Worm (Caenorhabditis elegans) whole organism, mixed stage, embryonic: ENCODE results near the gene cyp-33C8.

Experiments used
- M03D4.4 ChIP-seq: sonication (generic microtip); optimal IDR thresholded peaks from 2 replicates; lab custom pipeline; 2017; ENCODE audit warnings: mild to moderate bottlenecking, missing genetic modification characterization, missing compliant biosample characterization
- ces-1 ChIP-seq: fragments of 150-350 bp; optimal IDR thresholded peaks from 2 replicates; lab custom pipeline; 2014; ENCODE audit warnings: missing biosample characterization, missing genetic modification reagents, missing genetic modification characterization
- elt-1 ChIP-seq: sonication (generic microtip); optimal IDR thresholded peaks from 2 replicates; lab custom pipeline; 2017; ENCODE audit warnings: missing genetic modification characterization, mild to moderate bottlenecking, missing compliant biosample characterization, antibody characterized with exemption, moderate library complexity, borderline replicate concordance; ENCODE audit not compliant: insufficient read depth
- elt-3 ChIP-seq: fragments of 150-350 bp; optimal IDR thresholded peaks from 2 replicates; lab custom pipeline; 2014; ENCODE audit warnings: missing biosample characterization, missing genetic modification characterization
- flh-1 ChIP-seq: fragments of 200-800 bp; sonication (Bioruptor generic); optimal IDR thresholded peaks from 2 replicates; lab custom pipeline; 2018; ENCODE audit warnings: mild to moderate bottlenecking, missing genetic modification characterization, moderate library complexity, missing compliant biosample characterization
- hlh-1 ChIP-seq: fragments of 150-350 bp; optimal IDR thresholded peaks from 2 replicates; lab custom pipeline; 2014; ENCODE audit warnings: missing biosample characterization, missing genetic modification reagents, missing genetic modification characterization
- lin-32 ChIP-seq: fragments of 200-800 bp; sonication (Bioruptor generic); optimal IDR thresholded peaks from 2 replicates; lab custom pipeline; 2018; ENCODE audit warnings: mild to moderate bottlenecking, missing genetic modification characterization, missing compliant biosample characterization
- mep-1 ChIP-seq: fragments of 150-350 bp; optimal IDR thresholded peaks from 2 replicates; lab custom pipeline; 2017; ENCODE audit warnings: missing biosample characterization, missing genetic modification reagents, missing genetic modification characterization, inconsistent platforms
- nhr-2 ChIP-seq: fragments of 150-350 bp; optimal IDR thresholded peaks from 2 replicates; lab custom pipeline; 2014; ENCODE audit warnings: missing biosample characterization, missing genetic modification characterization
- nhr-237 ChIP-seq: fragments of 150-350 bp; optimal IDR thresholded peaks from 2 replicates; lab custom pipeline; 2014; ENCODE audit warnings: missing biosample characterization, missing genetic modification characterization
- nhr-28 ChIP-seq: fragments of 150-350 bp; optimal IDR thresholded peaks from 2 replicates; lab custom pipeline; 2014; ENCODE audit warnings: missing biosample characterization, missing genetic modification characterization
- sptf-1 ChIP-seq: sonication (generic microtip); optimal IDR thresholded peaks from 2 replicates; lab custom pipeline; 2017; ENCODE audit warnings: mild to moderate bottlenecking, missing genetic modification characterization, moderate library complexity, missing compliant biosample characterization
- unc-62 ChIP-seq: fragments of 150-350 bp; optimal IDR thresholded peaks from 2 replicates; lab custom pipeline; 2014; ENCODE audit warnings: missing biosample characterization, missing genetic modification reagents, missing genetic modification characterization
- ztf-11 ChIP-seq: fragments of 150-350 bp; optimal IDR thresholded peaks from 2 replicates; lab custom pipeline; 2014; ENCODE audit warnings: missing biosample characterization, missing genetic modification characterization

DNA sequence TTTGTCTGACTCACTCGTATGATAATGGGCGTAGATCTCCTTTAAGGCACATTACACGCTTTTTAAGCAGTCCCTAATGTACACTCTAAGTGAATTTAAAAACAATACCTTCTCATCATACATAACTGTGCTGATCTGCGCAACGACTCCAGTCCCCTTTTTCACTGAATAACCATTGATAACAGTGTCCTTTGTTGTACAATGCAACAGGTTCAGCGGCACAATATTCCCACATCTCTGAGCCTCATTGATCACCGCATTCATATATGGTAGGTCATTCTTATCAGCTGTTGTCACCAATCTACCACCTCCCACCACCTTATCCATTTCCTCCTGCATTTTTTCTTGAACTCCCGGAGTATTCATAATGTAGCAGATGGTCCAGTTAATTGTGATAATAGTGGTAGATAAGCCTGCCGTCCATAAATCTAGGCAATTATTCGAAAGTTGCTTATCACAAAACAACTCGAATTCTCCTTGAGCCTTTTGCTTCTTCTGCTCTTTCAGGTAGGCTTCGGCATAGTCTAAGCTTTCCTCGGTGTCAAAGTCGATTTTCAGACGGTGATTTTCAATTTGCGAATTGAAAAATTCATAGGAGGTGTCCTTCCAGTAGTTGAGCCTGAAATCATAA, 1.4 kb downstream of the cyp-33C8 start:
- no peak for TF ChIP-seq nhr-2
- TF ChIP-seq hlh-1 (tag; lab: Kevin White, UChicago): no peak
- TF ChIP-seq ztf-11: no peak
- no peak for TF ChIP-seq unc-62
- TF ChIP-seq flh-1 (GFP tag; lab: Kevin White, UChicago): no peak
- no peak for TF ChIP-seq ces-1 (GFP tag; lab: Kevin White, UChicago)
- TF ChIP-seq M03D4.4 (tag; lab: Kevin White, UChicago): no peak
- TF ChIP-seq mep-1 (tag; lab: Kevin White, UChicago): no peak
- no peak for TF ChIP-seq nhr-237 (tag; lab: Kevin White, UChicago)
- no peak for TF ChIP-seq sptf-1 (tag; lab: Kevin White, UChicago)
- no peak for TF ChIP-seq elt-1 (tag; lab: Kevin White, UChicago)
- TF ChIP-seq lin-32 (GFP tag; lab: Kevin White, UChicago): no peak
- TF ChIP-seq elt-3: no peak
- no peak for TF ChIP-seq nhr-28
